Worm (Caenorhabditis elegans): ENCODE results near the gene gnrr-5.

DNA sequence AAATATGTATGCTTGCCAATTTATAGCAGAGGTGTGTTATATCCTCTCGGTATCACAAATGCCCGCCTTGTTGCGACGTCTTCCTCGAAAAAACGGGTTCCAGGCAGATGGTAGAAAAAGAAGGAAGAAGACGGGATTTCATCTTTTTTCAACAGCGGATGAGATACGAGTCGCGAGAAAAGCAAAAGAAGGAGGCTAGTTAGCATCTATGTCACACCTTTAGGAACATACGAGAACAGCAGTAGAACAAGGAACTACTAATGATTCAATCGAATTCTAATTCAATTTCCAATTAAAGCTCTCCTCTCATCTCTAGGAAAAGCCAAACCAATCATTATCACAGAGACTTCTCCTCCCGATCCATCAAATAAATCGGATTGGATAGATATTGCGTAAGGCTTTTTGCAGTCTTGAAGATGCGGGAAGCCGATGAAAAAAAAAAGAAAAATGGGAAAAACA lies 39.9 kb downstream of the gnrr-5 start, which contains the start of gene grl-5:
- TF ChIP-seq ama-1 (optimal IDR thresholded peaks at IDR 0.05), result no peak
- TF ChIP-seq ama-1 (GFP tag; optimal IDR thresholded peaks at IDR 0.05), result no peak
- TF ChIP-seq F49E8.2 (tag; optimal IDR thresholded peaks at IDR 0.05; ENCODE audit: insufficient read depth), result no peak
- TF ChIP-seq lsy-27 (tag; optimal IDR thresholded peaks at IDR 0.05; ENCODE audit: borderline replicate concordance, insufficient read depth), result no peak
- no peak for TF ChIP-seq C17E4.6 (GFP tag; IDR thresholded peaks at IDR 0.05)
- no peak for TF ChIP-seq ztf-6 (GFP tag; IDR thresholded peaks at IDR 0.05)
- no peak for TF ChIP-seq attf-5 (GFP tag; optimal IDR thresholded peaks at IDR 0.05)
- TF ChIP-seq lin-26 (GFP tag; IDR thresholded peaks at IDR 0.05), result no peak
- no peak for TF ChIP-seq unc-62 (GFP tag; optimal IDR thresholded peaks at IDR 0.05)
- TF ChIP-seq cebp-2 (GFP tag; IDR thresholded peaks at IDR 0.05), result no peak
- no peak for TF ChIP-seq tbx-9 (tag; optimal IDR thresholded peaks at IDR 0.05; ENCODE audit: borderline replicate concordance)
- no peak for TF ChIP-seq egrh-3 (GFP tag; IDR thresholded peaks at IDR 0.05)
- no peak for TF ChIP-seq snpc-4 (GFP tag; optimal IDR thresholded peaks at IDR 0.05)
- no peak for TF ChIP-seq snpc-4 (tag; optimal IDR thresholded peaks at IDR 0.05)
- no peak for TF ChIP-seq ztf-3 (GFP tag; optimal IDR thresholded peaks at IDR 0.05)
- no peak for TF ChIP-seq mel-28 (tag; optimal IDR thresholded peaks at IDR 0.05; ENCODE audit: borderline replicate concordance)

All from whole organism, young adult.